Fruit fly (Drosophila melanogaster): Measurements from ENCODE around the gene CG14693.

The CG14693 gene

DNA sequence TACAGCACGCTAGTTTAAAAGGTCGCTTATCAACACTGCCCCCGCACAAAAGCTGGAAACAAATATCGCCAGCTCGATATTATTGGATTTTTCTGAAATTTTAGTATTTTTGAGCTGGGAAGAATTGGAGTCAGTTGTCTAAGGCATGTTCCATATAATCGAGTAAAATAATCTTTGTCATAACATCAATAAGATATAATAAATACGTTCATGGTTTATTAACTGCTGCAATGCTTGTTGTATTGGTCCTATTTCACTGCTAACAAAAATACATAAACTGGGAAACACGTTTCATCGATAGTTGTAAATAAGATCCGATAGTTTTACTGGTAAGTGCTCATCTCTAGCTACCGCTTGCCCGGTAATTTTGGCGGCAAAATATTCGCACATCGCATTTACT, 26.7 kb downstream of the CG14693 start, which contains the start of the genes Art1 and Mcm5 (continued):
- TF ChIP-seq unpg (GFP tag; optimal IDR thresholded peaks at IDR 0.05) (no peak), Atf3 (GFP tag; optimal IDR thresholded peaks at IDR 0.05) (peak; percentile 35), CG1647 (GFP tag; optimal IDR thresholded peaks at IDR 0.05) (no peak), CG12744 (GFP tag; optimal IDR thresholded peaks at IDR 0.05) (peak; percentile 30), CG4707 (GFP tag; optimal IDR thresholded peaks at IDR 0.05) (no peak), Abd-B (GFP tag; optimal IDR thresholded peaks at IDR 0.05) (peak; percentile 51), Gug (GFP tag; IDR thresholded peaks at IDR 0.05) (peak; percentile 16; the same call in 1 of the 4 replicates), CG6254 (GFP tag; optimal IDR thresholded peaks at IDR 0.05) (no peak), CG2712 (tag; optimal IDR thresholded peaks at IDR 0.05) (peak; percentile 40), CG2120 (GFP tag; optimal IDR thresholded peaks at IDR 0.05) (peak; percentile 68), CG14050 (GFP tag; IDR thresholded peaks at IDR 0.05) (no peak), CG30431 (GFP tag; optimal IDR thresholded peaks at IDR 0.05) (no peak), Med (GFP tag) (peak; percentile 91), sens (GFP tag) (peak; percentile 85), CG31224 (GFP tag; IDR thresholded peaks at IDR 0.05) (no peak), her (GFP tag; optimal IDR thresholded peaks at IDR 0.05) (no peak), NfI (GFP tag; optimal IDR thresholded peaks at IDR 0.05) (peak; percentile 33), CG1233 (GFP tag; optimal IDR thresholded peaks at IDR 0.05) (peak; percentile 18), mld (GFP tag; IDR thresholded peaks at IDR 0.05; ENCODE audit: partially characterized antibody) (no peak; the same call in 2 of the 3 replicates), Kr (GFP tag; optimal IDR thresholded peaks at IDR 0.05) (no peak), Sin3A (optimal IDR thresholded peaks at IDR 0.05) (peak; percentile 99), CG6689 (GFP tag; IDR thresholded peaks at IDR 0.05) (no peak), Hmx (GFP tag; optimal IDR thresholded peaks at IDR 0.05) (no peak), chn (GFP tag; optimal IDR thresholded peaks at IDR 0.05) (peak; percentile 53), phol (tag; optimal IDR thresholded peaks at IDR 0.05) (peak; percentile 67), CG7745 (tag; optimal IDR thresholded peaks at IDR 0.05) (no peak), Hr51 (GFP tag; optimal IDR thresholded peaks at IDR 0.05) (peak in 1 of 2 experiments; percentile 28), hth (optimal IDR thresholded peaks at IDR 0.05) (no peak), ttk (GFP tag; IDR thresholded peaks at IDR 0.05) (no peak), Camta (GFP tag; optimal IDR thresholded peaks at IDR 0.05) (peak; percentile 33), NFAT (GFP tag; IDR thresholded peaks at IDR 0.05) (peak; percentile 25; the same call in 1 of the 2 replicates), fru (optimal IDR thresholded peaks at IDR 0.05) (no peak), tin (GFP tag; optimal IDR thresholded peaks at IDR 0.05) (peak; percentile 42), gt (GFP tag; IDR thresholded peaks at IDR 0.05) (no peak), dan (GFP tag; IDR thresholded peaks at IDR 0.05) (no peak), Pdp1 (GFP tag; optimal IDR thresholded peaks at IDR 0.05) (peak in 1 of 2 experiments; percentile 49), CG12104 (GFP tag; optimal IDR thresholded peaks at IDR 0.05) (peak; percentile 30), CG11456 (GFP tag; IDR thresholded peaks at IDR 0.05) (no peak), Antp (GFP tag; optimal IDR thresholded peaks at IDR 0.05) (peak; percentile 53), org-1 (GFP tag; optimal IDR thresholded peaks at IDR 0.05) (no peak), MBD-R2 (GFP tag; IDR thresholded peaks at IDR 0.05) (peak; percentile 72), amos (GFP tag; IDR thresholded peaks at IDR 0.05; ENCODE audit: partially characterized antibody) (peak; percentile 86), bsh (GFP tag; optimal IDR thresholded peaks at IDR 0.05) (no peak), Scr (GFP tag; IDR thresholded peaks at IDR 0.05; ENCODE audit: partially characterized antibody) (peak; percentile 97), hbn (GFP tag; IDR thresholded peaks at IDR 0.05; ENCODE audit: partially characterized antibody) (peak; percentile 91), Dp (GFP tag; optimal IDR thresholded peaks at IDR 0.05) (peak; percentile 77), CG2202 (tag; optimal IDR thresholded peaks at IDR 0.05) (no peak), insv (GFP tag; optimal IDR thresholded peaks at IDR 0.05) (peak in 1 of 2 experiments; percentile 40), ro (GFP tag; IDR thresholded peaks at IDR 0.05) (no peak), jigr1 (GFP tag; IDR thresholded peaks at IDR 0.05) (no peak), HLH4C (GFP tag; IDR thresholded peaks at IDR 0.05; ENCODE audit: partially characterized antibody) (peak; percentile 89), Dad (GFP tag; optimal IDR thresholded peaks at IDR 0.05) (peak; percentile 49)
